Fruit fly (Drosophila melanogaster): ENCODE data around the gene muc.
A peak's percentile ranks its signal among the peaks of the same experiment; 100 is the strongest.

Gene muc

dm6 chr2L:7424907-7425689, 1.6 kb upstream of the muc start (continued):
- peak; percentile 68 for TF ChIP-seq row (GFP tag; IDR thresholded peaks at IDR 0.05)
- TF ChIP-seq CG4854 (GFP tag; optimal IDR thresholded peaks at IDR 0.05), result no peak
- no peak for TF ChIP-seq CG1832 (GFP tag; optimal IDR thresholded peaks at IDR 0.05)
- no peak for TF ChIP-seq Poxn (GFP tag; IDR thresholded peaks at IDR 0.05)
- TF ChIP-seq CG18262 (tag; optimal IDR thresholded peaks at IDR 0.05), result no peak
- no peak for TF ChIP-seq Nf-YB (GFP tag; optimal IDR thresholded peaks at IDR 0.05)
- TF ChIP-seq org-1 (GFP tag; optimal IDR thresholded peaks at IDR 0.05), result peak; percentile 51
- no peak for TF ChIP-seq slp2 (GFP tag; optimal IDR thresholded peaks at IDR 0.05)
- TF ChIP-seq ham (GFP tag; IDR thresholded peaks at IDR 0.05), result peak; percentile 50; the same call in 1 of the 2 replicates
- no peak for TF ChIP-seq CG17912 (GFP tag; optimal IDR thresholded peaks at IDR 0.05)
- peak; percentile 94 for TF ChIP-seq CG9932 (GFP tag; IDR thresholded peaks at IDR 0.05)
- peak; percentile 86 for TF ChIP-seq NFAT (GFP tag; IDR thresholded peaks at IDR 0.05)
- no peak for TF ChIP-seq HLHmδ (GFP tag; optimal IDR thresholded peaks at IDR 0.05)
- no peak for TF ChIP-seq CG16813 (GFP tag; IDR thresholded peaks at IDR 0.05; ENCODE audit: partially characterized antibody)
- TF ChIP-seq CG32767 (GFP tag; IDR thresholded peaks at IDR 0.05), result no peak
- TF ChIP-seq Adf1 (GFP tag; IDR thresholded peaks at IDR 0.05), result peak; percentile 63
- TF ChIP-seq lola (GFP tag; optimal IDR thresholded peaks at IDR 0.05), result no peak
- TF ChIP-seq CG4820 (GFP tag; optimal IDR thresholded peaks at IDR 0.05), result no peak
- peak; percentile 66 for TF ChIP-seq HmgD (GFP tag; optimal IDR thresholded peaks at IDR 0.05)
- 0 out of 2 replicates have a peak, but pooled peaks have one; percentile 11 for TF ChIP-seq E2f2 (GFP tag; IDR thresholded peaks at IDR 0.05)
- peak; percentile 40 for TF ChIP-seq kay (GFP tag; optimal IDR thresholded peaks at IDR 0.05)
- peak in 1 of 2 experiments; percentile 34 for TF ChIP-seq eve (GFP tag; optimal IDR thresholded peaks at IDR 0.05)
- TF ChIP-seq CG34422 (GFP tag; IDR thresholded peaks at IDR 0.05), result peak; percentile 47; the same call in 1 of the 3 replicates
- TF ChIP-seq Ravus (GFP tag; IDR thresholded peaks at IDR 0.05), result peak; percentile 52
- TF ChIP-seq D19B (GFP tag; optimal IDR thresholded peaks at IDR 0.05), result peak; percentile 55
- TF ChIP-seq CTCF (GFP tag; optimal IDR thresholded peaks at IDR 0.05), result no peak
- peak; percentile 76 for TF ChIP-seq her (GFP tag; optimal IDR thresholded peaks at IDR 0.05)
- TF ChIP-seq fd96Cb (tag; optimal IDR thresholded peaks at IDR 0.05), result no peak
- TF ChIP-seq CG10431 (GFP tag; optimal IDR thresholded peaks at IDR 0.05), result no peak
- TF ChIP-seq luna (GFP tag; optimal IDR thresholded peaks at IDR 0.05), result peak; percentile 76
- TF ChIP-seq mld (GFP tag; IDR thresholded peaks at IDR 0.05; ENCODE audit: partially characterized antibody), result no peak
- peak; percentile 73 for TF ChIP-seq Dip3 (GFP tag; optimal IDR thresholded peaks at IDR 0.05)
- peak; percentile 81 for TF ChIP-seq lmd (GFP tag; IDR thresholded peaks at IDR 0.05)
- TF ChIP-seq br (optimal IDR thresholded peaks at IDR 0.05), result no peak
- TF ChIP-seq amos (GFP tag; IDR thresholded peaks at IDR 0.05; ENCODE audit: partially characterized antibody), result no peak
- TF ChIP-seq CG18619 (GFP tag; optimal IDR thresholded peaks at IDR 0.05), result peak; percentile 51
- peak; percentile 85 for TF ChIP-seq Hmr (GFP tag; optimal IDR thresholded peaks at IDR 0.05)
- peak; percentile 37; the same call in 1 of the 2 replicates for TF ChIP-seq H2.0 (GFP tag; IDR thresholded peaks at IDR 0.05)
- TF ChIP-seq Doc3 (GFP tag; IDR thresholded peaks at IDR 0.05; ENCODE audit: partially characterized antibody), result no peak
- no peak for TF ChIP-seq CG7271 (tag; optimal IDR thresholded peaks at IDR 0.05)
- no peak for TF ChIP-seq cad (GFP tag; optimal IDR thresholded peaks at IDR 0.05)
- 0 out of 2 replicates have a peak, but pooled peaks have one; percentile 34 for TF ChIP-seq CG6689 (GFP tag; IDR thresholded peaks at IDR 0.05)
- TF ChIP-seq CG14014 (GFP tag; IDR thresholded peaks at IDR 0.05), result peak; percentile 81
- TF ChIP-seq CG5180 (GFP tag; optimal IDR thresholded peaks at IDR 0.05), result no peak
- TF ChIP-seq CG9437 (GFP tag; optimal IDR thresholded peaks at IDR 0.05), result no peak
- TF ChIP-seq CG2889 (GFP tag; IDR thresholded peaks at IDR 0.05), result peak; percentile 57; the same call in 1 of the 3 replicates
- no peak for TF ChIP-seq da (GFP tag; optimal IDR thresholded peaks at IDR 0.05)
- TF ChIP-seq CG34376 (GFP tag; optimal IDR thresholded peaks at IDR 0.05), result no peak
- TF ChIP-seq CG5953 (GFP tag; IDR thresholded peaks at IDR 0.05), result no peak
- no peak for TF ChIP-seq CG7357 (GFP tag; IDR thresholded peaks at IDR 0.05)
- TF ChIP-seq CG1647 (GFP tag; optimal IDR thresholded peaks at IDR 0.05), result peak; percentile 15

All from whole organism, embryonic.